Worm (Caenorhabditis elegans): Measurements from ENCODE around the gene B0294.3.

DNA sequence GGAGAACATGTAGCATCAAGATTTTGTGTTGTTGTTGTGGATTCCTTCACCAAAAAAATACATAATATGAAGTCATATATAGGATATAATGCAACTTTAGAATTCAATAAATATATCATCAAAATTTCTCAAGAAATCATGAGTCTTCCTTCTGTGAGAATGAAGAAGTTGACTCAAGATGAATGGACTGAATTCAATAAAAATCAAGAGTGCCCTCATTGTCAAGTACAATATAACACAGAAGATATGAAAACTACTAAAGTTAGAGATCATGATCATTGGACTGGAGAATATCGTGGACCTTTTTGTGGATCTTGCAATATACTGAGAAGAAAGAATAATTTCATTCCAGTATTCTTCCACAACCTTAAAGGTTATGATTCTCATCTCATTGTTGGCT lies 43.5 kb downstream of the B0294.3 start:
- no peak for TF ChIP-seq unc-62 (GFP tag; optimal IDR thresholded peaks at IDR 0.05)
- TF ChIP-seq pqm-1 (tag; optimal IDR thresholded peaks at IDR 0.05), result no peak
- TF ChIP-seq skn-1 (tag; optimal IDR thresholded peaks at IDR 0.05), result no peak
- TF ChIP-seq lin-39 (tag; optimal IDR thresholded peaks at IDR 0.05), result no peak
